Fruit fly (Drosophila melanogaster) whole organism, embryonic: Measurements from ENCODE around the gene mthl9.

ENCODE experiments used
- Adf1 ChIP-seq: fragments of 200-800 bp; sonication (Bioruptor generic); IDR thresholded peaks from 2 replicates; pipeline ENCODE4 v1.3.6; 2022; ENCODE audit warnings: missing biosample characterization, missing genetic modification characterization
- Bgb ChIP-seq: fragments of 200-800 bp; sonication (Bioruptor generic); IDR thresholded peaks from 2 replicates; pipeline ENCODE4 v1.3.6; 2022; ENCODE audit warnings: missing biosample characterization, missing genetic modification characterization; ENCODE audit not compliant: partially characterized antibody
- CG1024 ChIP-seq: fragments of 200-800 bp; sonication (Bioruptor generic); IDR thresholded peaks from 2 replicates; pipeline ENCODE4 v1.3.6; 2022; ENCODE audit warnings: missing biosample characterization, missing genetic modification characterization
- CG11456 ChIP-seq: fragments of 200-800 bp; sonication (Bioruptor generic); IDR thresholded peaks from 3 replicates; pipeline ENCODE4 v1.3.6; 2022; ENCODE audit warnings: missing biosample characterization, missing genetic modification characterization
- CG13424 ChIP-seq: fragments of 200-800 bp; sonication (Bioruptor generic); optimal IDR thresholded peaks from 2 replicates; lab custom pipeline; 2019; ENCODE audit warnings: missing biosample characterization, mild to moderate bottlenecking, missing genetic modification characterization, moderate library complexity
- CG13624 ChIP-seq: fragments of 200-800 bp; sonication (Bioruptor generic); optimal IDR thresholded peaks from 2 replicates; lab custom pipeline; 2016; ENCODE audit warnings: missing biosample characterization, missing genetic modification characterization
- CG15269 ChIP-seq: fragments of 200-800 bp; sonication (Bioruptor generic); optimal IDR thresholded peaks from 2 replicates; lab custom pipeline; 2018; ENCODE audit warnings: missing biosample characterization, mild to moderate bottlenecking, missing genetic modification characterization, moderate library complexity
- CG15514 ChIP-seq: fragments of 200-800 bp; sonication (Bioruptor generic); optimal IDR thresholded peaks from 3 replicates; lab custom pipeline; 2017; ENCODE audit warnings: missing biosample characterization, missing genetic modification characterization, mild to moderate bottlenecking, moderate library complexity, missing genetic modification reagents
- CG15601 ChIP-seq: fragments of 200-800 bp; sonication (Bioruptor generic); optimal IDR thresholded peaks from 3 replicates; lab custom pipeline; 2019; ENCODE audit warnings: missing biosample characterization, mild to moderate bottlenecking, missing genetic modification characterization, moderate library complexity
- CG1602 ChIP-seq: fragments of 200-800 bp; sonication (Bioruptor generic); optimal IDR thresholded peaks from 3 replicates; lab custom pipeline; 2016; ENCODE audit warnings: missing biosample characterization, missing genetic modification characterization
- CG17328 ChIP-seq: fragments of 200-800 bp; sonication (Bioruptor generic); IDR thresholded peaks from 2 replicates; pipeline ENCODE4 v1.3.6; 2022; ENCODE audit warnings: missing biosample characterization, missing genetic modification characterization
- CG17612 ChIP-seq: fragments of 200-800 bp; sonication (Bioruptor generic); IDR thresholded peaks from 2 replicates; pipeline ENCODE4 v1.3.6; 2022; ENCODE audit warnings: missing biosample characterization, missing genetic modification characterization
- CG30431 ChIP-seq: fragments of 200-800 bp; sonication (Bioruptor generic); optimal IDR thresholded peaks from 2 replicates; lab custom pipeline; 2017; ENCODE audit warnings: missing biosample characterization, missing genetic modification characterization
- CG6175 ChIP-seq: fragments of 200-800 bp; sonication (Bioruptor generic); IDR thresholded peaks from 3 replicates; pipeline ENCODE4 v1.3.6; 2022; ENCODE audit warnings: missing biosample characterization, missing genetic modification characterization
- CG6683 ChIP-seq: fragments of 200-800 bp; sonication (Bioruptor generic); optimal IDR thresholded peaks from 2 replicates; lab custom pipeline; 2017; ENCODE audit warnings: missing biosample characterization, mild to moderate bottlenecking, missing genetic modification characterization, missing genetic modification reagents
- CG8290 ChIP-seq, 3 experiments: fragments of 200-800 bp; sonication (Bioruptor generic); optimal IDR thresholded peaks; 2 replicates each; lab custom pipeline; 2016 to 2019; ENCODE audit warnings: missing biosample characterization in 3 of 3, missing genetic modification characterization in 3 of 3, mild to moderate bottlenecking in 2 of 3, moderate library complexity in 1 of 3
- CG8388 ChIP-seq: fragments of 200-800 bp; sonication (Bioruptor generic); optimal IDR thresholded peaks from 2 replicates; lab custom pipeline; 2019; ENCODE audit warnings: missing biosample characterization, mild to moderate bottlenecking, missing genetic modification characterization, moderate library complexity
- D19A ChIP-seq: fragments of 200-800 bp; optimal IDR thresholded peaks from 3 replicates; lab custom pipeline; 2019; ENCODE audit warnings: missing biosample characterization, mild to moderate bottlenecking, missing genetic modification characterization, moderate library complexity
- Deaf1 ChIP-seq: fragments of 200-800 bp; optimal IDR thresholded peaks from 3 replicates; lab custom pipeline; 2019; ENCODE audit warnings: missing biosample characterization, mild to moderate bottlenecking, missing genetic modification characterization, moderate library complexity
- Doc2 ChIP-seq: fragments of 200-800 bp; sonication (Bioruptor generic); IDR thresholded peaks from 2 replicates; pipeline ENCODE4 v1.3.6; 2022; ENCODE audit warnings: missing biosample characterization, missing genetic modification characterization
- Gsc ChIP-seq: fragments of 200-800 bp; sonication (Bioruptor generic); IDR thresholded peaks from 2 replicates; pipeline ENCODE4 v1.3.6; 2022; ENCODE audit warnings: missing biosample characterization, missing genetic modification characterization
- H2.0 ChIP-seq: fragments of 200-800 bp; sonication (Bioruptor generic); IDR thresholded peaks from 2 replicates; pipeline ENCODE4 v1.3.6; 2022; ENCODE audit warnings: missing biosample characterization, missing genetic modification characterization
- HmgZ ChIP-seq: fragments of 200-800 bp; sonication (Bioruptor generic); optimal IDR thresholded peaks from 2 replicates; lab custom pipeline; 2018; ENCODE audit warnings: missing biosample characterization, mild to moderate bottlenecking, missing genetic modification characterization
- PHDP ChIP-seq: fragments of 200-800 bp; sonication (Bioruptor generic); optimal IDR thresholded peaks from 3 replicates; lab custom pipeline; 2018; ENCODE audit warnings: missing biosample characterization, mild to moderate bottlenecking, missing genetic modification characterization, moderate library complexity
- Sry-δ ChIP-seq: fragments of 200-800 bp; sonication (Bioruptor generic); optimal IDR thresholded peaks from 2 replicates; lab custom pipeline; 2016; ENCODE audit warnings: missing biosample characterization, missing genetic modification characterization
- Taf1 ChIP-seq: fragments of 200-800 bp; sonication (Bioruptor generic); IDR thresholded peaks from 2 replicates; pipeline ENCODE4 v1.3.6; 2022; ENCODE audit warnings: missing biosample characterization, missing genetic modification characterization
- Usf ChIP-seq: fragments of 200-800 bp; sonication (Bioruptor generic); optimal IDR thresholded peaks from 2 replicates; lab custom pipeline; 2017; ENCODE audit warnings: missing genotype, missing biosample characterization, missing genetic modification characterization
- amos ChIP-seq: fragments of 200-800 bp; sonication (Bioruptor generic); IDR thresholded peaks from 2 replicates; pipeline ENCODE4 v1.3.6; 2022; ENCODE audit warnings: missing biosample characterization, missing genetic modification characterization; ENCODE audit not compliant: partially characterized antibody
- bbx ChIP-seq: fragments of 200-800 bp; sonication (Bioruptor generic); IDR thresholded peaks from 2 replicates; pipeline ENCODE4 v1.3.6; 2022; ENCODE audit warnings: missing biosample characterization, missing genetic modification characterization; ENCODE audit not compliant: partially characterized antibody
- ci ChIP-seq: fragments of 200-800 bp; sonication (Bioruptor generic); IDR thresholded peaks from 3 replicates; pipeline ENCODE4 v1.3.6; 2022; ENCODE audit warnings: missing biosample characterization, missing genetic modification characterization
- dm ChIP-seq: fragments of 200-800 bp; sonication (Bioruptor generic); optimal IDR thresholded peaks from 3 replicates; lab custom pipeline; 2016; ENCODE audit warnings: missing biosample characterization, missing genetic modification characterization
- exex ChIP-seq: fragments of 200-800 bp; sonication (Bioruptor generic); optimal IDR thresholded peaks from 4 replicates; lab custom pipeline; 2018; ENCODE audit warnings: missing biosample characterization, mild to moderate bottlenecking, missing genetic modification characterization, moderate library complexity
- ftz-f1 ChIP-seq: fragments of 200-800 bp; sonication (Bioruptor generic); optimal IDR thresholded peaks from 2 replicates; lab custom pipeline; 2016; ENCODE audit warnings: missing biosample characterization, missing genetic modification characterization
- gfzf ChIP-seq: fragments of 200-800 bp; sonication (Bioruptor generic); optimal IDR thresholded peaks from 2 replicates; lab custom pipeline; 2016; ENCODE audit warnings: missing biosample characterization, mild to moderate bottlenecking, missing genetic modification characterization, moderate library complexity
- inv ChIP-seq: fragments of 200-800 bp; sonication (Bioruptor generic); IDR thresholded peaks from 2 replicates; pipeline ENCODE4 v1.3.6; 2022; ENCODE audit warnings: missing biosample characterization, missing genetic modification characterization; ENCODE audit not compliant: partially characterized antibody
- lbe ChIP-seq: fragments of 200-800 bp; sonication (Bioruptor generic); optimal IDR thresholded peaks from 2 replicates; lab custom pipeline; 2016; ENCODE audit warnings: missing biosample characterization, mild to moderate bottlenecking, missing genetic modification characterization
- maf-S ChIP-seq: fragments of 200-800 bp; sonication (Bioruptor generic); optimal IDR thresholded peaks from 2 replicates; lab custom pipeline; 2016; ENCODE audit warnings: missing biosample characterization, missing genetic modification characterization
- nom ChIP-seq: fragments of 200-800 bp; sonication (Bioruptor generic); optimal IDR thresholded peaks from 2 replicates; lab custom pipeline; 2017; ENCODE audit warnings: missing biosample characterization, missing genetic modification characterization, mild to moderate bottlenecking, moderate library complexity, missing genetic modification reagents
- pros ChIP-seq: fragments of 200-800 bp; sonication (Bioruptor generic); optimal IDR thresholded peaks from 3 replicates; lab custom pipeline; 2019; ENCODE audit warnings: missing biosample characterization, mild to moderate bottlenecking, missing genetic modification characterization, moderate library complexity
- ranshi ChIP-seq: fragments of 200-800 bp; sonication (Bioruptor generic); IDR thresholded peaks from 2 replicates; pipeline ENCODE4 v1.3.6; 2022; ENCODE audit warnings: missing biosample characterization, missing genetic modification characterization
- sd ChIP-seq: fragments of 200-800 bp; sonication (Bioruptor generic); optimal IDR thresholded peaks from 3 replicates; lab custom pipeline; 2018; ENCODE audit warnings: missing biosample characterization, mild to moderate bottlenecking, missing genetic modification characterization, moderate library complexity
- sob ChIP-seq: fragments of 200-800 bp; sonication (Bioruptor generic); IDR thresholded peaks from 2 replicates; pipeline ENCODE4 v1.3.6; 2022; ENCODE audit warnings: missing biosample characterization, missing genetic modification characterization
- ssp ChIP-seq: fragments of 200-800 bp; sonication (Bioruptor generic); IDR thresholded peaks from 2 replicates; pipeline ENCODE4 v1.3.6; 2022; ENCODE audit warnings: missing biosample characterization, missing genetic modification characterization
- stwl ChIP-seq: fragments of 200-800 bp; sonication (Bioruptor generic); optimal IDR thresholded peaks from 3 replicates; lab custom pipeline; 2018; ENCODE audit warnings: missing biosample characterization, mild to moderate bottlenecking, missing genetic modification characterization, moderate library complexity
- tin ChIP-seq: fragments of 200-800 bp; sonication (Bioruptor generic); optimal IDR thresholded peaks from 3 replicates; lab custom pipeline; 2016; ENCODE audit warnings: missing biosample characterization, missing genetic modification characterization
- tna ChIP-seq: fragments of 200-800 bp; sonication (Bioruptor generic); IDR thresholded peaks from 2 replicates; pipeline ENCODE4 v1.3.6; 2022; ENCODE audit warnings: missing biosample characterization, missing genetic modification characterization; ENCODE audit not compliant: partially characterized antibody

Gene mthl9

dm6 chr3L:342839-343238 is 10.7 kb upstream of the mthl9 start, which contains the start of gene mthl10 (continued):
- TF ChIP-seq CG15514 (GFP tag; lab: Kevin White, UChicago) = peak; percentile 9
- TF ChIP-seq bbx (GFP tag; lab: Robert Waterston, UW) = no peak
- TF ChIP-seq CG13624 (GFP tag; lab: Kevin White, UChicago) = no peak
- TF ChIP-seq CG11456 (GFP tag; lab: Robert Waterston, UW) = no peak
- TF ChIP-seq Adf1 (GFP tag; lab: Robert Waterston, UW) = 0 out of 2 replicates have a peak, but pooled peaks have one; percentile 13
- TF ChIP-seq CG8388 (GFP tag; lab: Kevin White, UChicago) = no peak
- peak; percentile 33 for TF ChIP-seq lbe (GFP tag; lab: Kevin White, UChicago)
- peak; percentile 8 for TF ChIP-seq exex (tag; lab: Kevin White, UChicago)
- TF ChIP-seq CG8290 (GFP tag; optimal IDR thresholded peaks at IDR 0.05; lab: Kevin White, UChicago) = no peak
- peak in 1 of 2 experiments; percentile 38 for TF ChIP-seq CG8290 (tag; optimal IDR thresholded peaks at IDR 0.05; lab: Kevin White, UChicago)
- TF ChIP-seq gfzf = peak; percentile 35
- peak; percentile 13; the same call in 1 of the 2 replicates for TF ChIP-seq Bgb

dm6 chr3L:341052-341852 is 9.1 kb upstream of the mthl9 start:
- TF ChIP-seq CG17612 (no peak), CG6683 (GFP tag; lab: Kevin White, UChicago) (no peak), sob (no peak), CG17328 (GFP tag; lab: Robert Waterston, UW) (no peak), tna (GFP tag; lab: Robert Waterston, UW) (no peak), CG30431 (no peak), CG15269 (tag; lab: Kevin White, UChicago) (peak; percentile 4), CG13424 (no peak), PHDP (tag; lab: Kevin White, UChicago) (no peak), CG6175 (GFP tag; lab: Robert Waterston, UW) (no peak), Taf1 (GFP tag; lab: Robert Waterston, UW) (no peak), pros (GFP tag; lab: Kevin White, UChicago) (peak; percentile 62), Gsc (no peak), Bgb (peak; percentile 26; the same call in 1 of the 2 replicates), ssp (no peak), CG8290 (GFP tag; optimal IDR thresholded peaks at IDR 0.05; lab: Kevin White, UChicago) (no peak), CG8290 (tag; optimal IDR thresholded peaks at IDR 0.05; lab: Kevin White, UChicago) (peak in 1 of 2 experiments; percentile 30), D19A (tag; lab: Kevin White, UChicago) (no peak), Doc2 (GFP tag; lab: Robert Waterston, UW) (no peak), inv (GFP tag; lab: Robert Waterston, UW) (no peak), tin (GFP tag; lab: Kevin White, UChicago) (no peak), CG1024 (GFP tag; lab: Robert Waterston, UW) (no peak), sd (peak; percentile 41), Sry-δ (GFP tag; lab: Kevin White, UChicago) (no peak), amos (GFP tag; lab: Robert Waterston, UW) (0 out of 2 replicates have a peak, but pooled peaks have one; percentile 12), maf-S (no peak), ftz-f1 (GFP tag; lab: Kevin White, UChicago) (peak; percentile 44), stwl (no peak), H2.0 (no peak), ranshi (GFP tag; lab: Robert Waterston, UW) (no peak), CG15601 (tag; lab: Kevin White, UChicago) (no peak), nom (peak; percentile 53), CG1602 (GFP tag; lab: Kevin White, UChicago) (no peak), ci (GFP tag; lab: Robert Waterston, UW) (0 out of 3 replicates have a peak, but pooled peaks have one; percentile 17), Deaf1 (tag; lab: Kevin White, UChicago) (peak; percentile 60), Usf (GFP tag; lab: Kevin White, UChicago) (no peak), HmgZ (tag; lab: Kevin White, UChicago) (no peak), dm (no peak)
